Fruit fly (Drosophila melanogaster): ENCODE results near the gene CG14695.

dm6 chr3R:10863956-10864355 is 15.2 kb downstream of the CG14695 start:
- no peak for TF ChIP-seq fd96Ca (GFP tag; IDR thresholded peaks at IDR 0.05)
- TF ChIP-seq CG10348 (GFP tag; IDR thresholded peaks at IDR 0.05), result no peak
- TF ChIP-seq CG15710 (tag; optimal IDR thresholded peaks at IDR 0.05), result no peak
- no peak for TF ChIP-seq Ets98B (GFP tag; IDR thresholded peaks at IDR 0.05)
- TF ChIP-seq EcR (GFP tag; optimal IDR thresholded peaks at IDR 0.05), result no peak
- TF ChIP-seq Pif1B (GFP tag; optimal IDR thresholded peaks at IDR 0.05), result no peak
- no peak for TF ChIP-seq CG17806 (tag; optimal IDR thresholded peaks at IDR 0.05)
- no peak for TF ChIP-seq CG4496 (GFP tag; IDR thresholded peaks at IDR 0.05)
- no peak for TF ChIP-seq CG13204 (GFP tag; optimal IDR thresholded peaks at IDR 0.05)
- no peak for TF ChIP-seq CG9948 (tag; optimal IDR thresholded peaks at IDR 0.05)
- TF ChIP-seq CG34367 (tag; optimal IDR thresholded peaks at IDR 0.05), result no peak
- no peak for TF ChIP-seq CG32121 (GFP tag; IDR thresholded peaks at IDR 0.05)
